Worm (Caenorhabditis elegans): ENCODE measurements around the gene lbp-1.

DNA sequence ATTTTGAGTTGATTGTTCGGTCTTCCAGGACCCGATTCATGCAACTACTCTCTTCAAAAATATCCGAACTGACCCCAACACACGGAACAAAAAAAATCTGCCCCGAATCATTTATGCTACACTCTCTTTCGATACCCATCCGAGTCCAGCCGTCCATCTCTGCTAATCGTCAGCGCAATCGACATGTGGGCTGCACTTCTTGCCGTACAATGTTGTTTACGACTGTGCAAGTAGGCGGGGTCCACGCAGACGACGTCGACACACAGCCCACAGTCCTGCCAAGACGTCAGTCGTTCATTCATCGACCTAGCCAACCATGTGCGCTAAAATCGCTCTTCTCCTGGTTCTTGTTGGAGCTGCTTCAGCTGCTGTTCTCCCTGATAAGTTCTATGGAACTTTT, at the start of gene lbp-1:
- TF ChIP-seq rnt-1 (tag; optimal IDR thresholded peaks at IDR 0.05) (no peak), ztf-11 (tag; optimal IDR thresholded peaks at IDR 0.05) (no peak), egl-27 (tag; optimal IDR thresholded peaks at IDR 0.05) (no peak), mef-2 (tag; optimal IDR thresholded peaks at IDR 0.05) (no peak), ama-1 (optimal IDR thresholded peaks at IDR 0.05) (no peak), lin-13 (GFP tag; optimal IDR thresholded peaks at IDR 0.05) (no peak)

Measured in whole organism, L1 larva.